Worm (Caenorhabditis elegans): ENCODE measurements around the gene Y62H9A.10.

The Y62H9A.10 gene

ce11 chrX:11908226-11908625, 5.7 kb upstream of the Y62H9A.10 start:
- TF ChIP-seq ekl-4 (GFP tag; IDR thresholded peaks at IDR 0.05) (no peak), K11D2.4 (GFP tag; IDR thresholded peaks at IDR 0.05) (no peak), chd-7 (tag; optimal IDR thresholded peaks at IDR 0.05) (no peak), unc-62 (GFP tag; optimal IDR thresholded peaks at IDR 0.05) (no peak), B0035.1 (tag; optimal IDR thresholded peaks at IDR 0.05) (no peak), mxl-1 (tag; optimal IDR thresholded peaks at IDR 0.05) (no peak), hmg-1.2 (GFP tag; IDR thresholded peaks at IDR 0.05) (no peak), athp-1 (tag; optimal IDR thresholded peaks at IDR 0.05) (no peak), let-607 (tag; optimal IDR thresholded peaks at IDR 0.05) (no peak), ceh-27 (GFP tag; optimal IDR thresholded peaks at IDR 0.05) (no peak), ztf-22 (GFP tag; optimal IDR thresholded peaks at IDR 0.05) (no peak), madf-8 (GFP tag; conservative IDR thresholded peaks at IDR 0.05) (no peak), madf-3 (GFP tag; IDR thresholded peaks at IDR 0.05) (no peak), dpl-1 (GFP tag; optimal IDR thresholded peaks at IDR 0.05) (no peak), B0019.2 (GFP tag; conservative IDR thresholded peaks at IDR 0.05) (no peak), hrde-1 (tag; optimal IDR thresholded peaks at IDR 0.05; ENCODE audit: borderline replicate concordance) (no peak)

- TF ChIP-seq ceh-40 (GFP tag; IDR thresholded peaks at IDR 0.05) = no peak
- no peak for TF ChIP-seq Y67H2A.10 (GFP tag; conservative IDR thresholded peaks at IDR 0.05)
- TF ChIP-seq Y56A3A.18 (GFP tag; IDR thresholded peaks at IDR 0.05) = no peak
- TF ChIP-seq C06A6.2 (GFP tag; conservative IDR thresholded peaks at IDR 0.05) = no peak
These were observed 4.7 kb upstream of the Y62H9A.10 start, which contains the start of gene Y62H9A.11 for ce11 chrX:11907263-11907662. Y62H9A.11 (minus strand) TSS chrX:11907363.

ce11 chrX:11906626-11907025, 4.1 kb upstream of the Y62H9A.10 start:
- TF ChIP-seq akir-1 (GFP tag; optimal IDR thresholded peaks at IDR 0.05) (no peak), ceh-91 (GFP tag; IDR thresholded peaks at IDR 0.05) (no peak), hrde-1 (tag; optimal IDR thresholded peaks at IDR 0.05; ENCODE audit: borderline replicate concordance) (no peak), nfya-2 (GFP tag; IDR thresholded peaks at IDR 0.05) (no peak), C06A6.2 (GFP tag; conservative IDR thresholded peaks at IDR 0.05) (no peak), attf-6 (GFP tag; IDR thresholded peaks at IDR 0.05) (no peak), rpc-1 (optimal IDR thresholded peaks at IDR 0.05) (no peak), rpc-1 (tag; optimal IDR thresholded peaks at IDR 0.05) (no peak), K12H6.12 (tag; optimal IDR thresholded peaks at IDR 0.05) (no peak), nhr-90 (tag; optimal IDR thresholded peaks at IDR 0.05) (no peak), unc-62 (GFP tag; optimal IDR thresholded peaks at IDR 0.05) (no peak), Y95B8A.8 (GFP tag; IDR thresholded peaks at IDR 0.05) (no peak), mcd-1 (GFP tag; IDR thresholded peaks at IDR 0.05) (no peak)

ce11 chrX:11899031-11899430, 3.5 kb downstream of the Y62H9A.10 start:
- TF ChIP-seq lsy-27 (tag; optimal IDR thresholded peaks at IDR 0.05; ENCODE audit: borderline replicate concordance, insufficient read depth) (no peak), F33H1.4 (GFP tag; IDR thresholded peaks at IDR 0.05) (no peak), efl-1 (GFP tag; optimal IDR thresholded peaks at IDR 0.05) (no peak), nfya-1 (tag; optimal IDR thresholded peaks at IDR 0.05; ENCODE audit: borderline replicate concordance, insufficient read depth) (no peak), F23B12.7 (tag; optimal IDR thresholded peaks at IDR 0.05; ENCODE audit: insufficient read depth) (no peak), attf-3 (GFP tag; conservative IDR thresholded peaks at IDR 0.05) (no peak), F10E7.11 (tag; optimal IDR thresholded peaks at IDR 0.05) (no peak), nhr-27 (tag; optimal IDR thresholded peaks at IDR 0.05) (no peak), nhr-90 (tag; optimal IDR thresholded peaks at IDR 0.05) (no peak), K12H6.12 (tag; optimal IDR thresholded peaks at IDR 0.05) (no peak), ztf-18 (tag; optimal IDR thresholded peaks at IDR 0.05) (no peak), egrh-3 (GFP tag; IDR thresholded peaks at IDR 0.05) (no peak), pha-4 (tag; optimal IDR thresholded peaks at IDR 0.05) (no peak), hsf-1 (GFP tag; IDR thresholded peaks at IDR 0.05) (no peak), tlf-1 (GFP tag; optimal IDR thresholded peaks at IDR 0.05) (no peak), ceh-100 (GFP tag; IDR thresholded peaks at IDR 0.05) (no peak)

Measured in whole organism, young adult.